Worm (Caenorhabditis elegans): ENCODE results near the gene T19C4.24.

- TF ChIP-seq fax-1 (tag; optimal IDR thresholded peaks at IDR 0.05) (no peak), unc-42 (tag; optimal IDR thresholded peaks at IDR 0.05) (no peak), dve-1 (tag; optimal IDR thresholded peaks at IDR 0.05) (no peak), ahr-1 (tag; optimal IDR thresholded peaks at IDR 0.05) (no peak), ceh-45 (GFP tag; IDR thresholded peaks at IDR 0.05) (no peak), unc-55 (GFP tag; optimal IDR thresholded peaks at IDR 0.05) (no peak), ama-1 (optimal IDR thresholded peaks at IDR 0.05) (no peak), nfya-1 (tag; optimal IDR thresholded peaks at IDR 0.05) (no peak), ceh-18 (tag; optimal IDR thresholded peaks at IDR 0.05) (no peak)
These were observed 5.6 kb downstream of the T19C4.24 start, which contains the start of gene folt-1 for ce11 chrV:11141179-11141578.

All from whole organism, late embryonic.